Worm (Caenorhabditis elegans): ENCODE measurements around the gene spsb-1.

ce11 chrII:15197500-15197899 is 967 bp downstream of the spsb-1 start:
- TF ChIP-seq nhr-71 (tag; optimal IDR thresholded peaks at IDR 0.05): no peak
- no peak for TF ChIP-seq ztf-11 (tag; optimal IDR thresholded peaks at IDR 0.05)
- no peak for TF ChIP-seq ztf-4 (tag; optimal IDR thresholded peaks at IDR 0.05)
- no peak for TF ChIP-seq fkh-4 (tag; optimal IDR thresholded peaks at IDR 0.05; ENCODE audit: borderline replicate concordance)

All from whole organism, L1 larva.